Worm (Caenorhabditis elegans): ENCODE results near the gene Y47D3A.21.
A peak's percentile ranks its signal among the peaks of the same experiment; 100 is the strongest.

Gene Y47D3A.21

ce11 chrIII:11243421-11243820 lies 35.3 kb downstream of the Y47D3A.21 start:
- no peak for TF ChIP-seq scrt-1 (GFP tag; IDR thresholded peaks at IDR 0.05)
- TF ChIP-seq hnd-1 (tag; optimal IDR thresholded peaks at IDR 0.05), result no peak
- no peak for TF ChIP-seq ceh-13 (GFP tag; optimal IDR thresholded peaks at IDR 0.05)
- TF ChIP-seq B0310.2 (tag; optimal IDR thresholded peaks at IDR 0.05), result no peak
- no peak for TF ChIP-seq sea-1 (GFP tag; conservative IDR thresholded peaks at IDR 0.05)
- TF ChIP-seq flt-1 (GFP tag; IDR thresholded peaks at IDR 0.05), result no peak
- no peak for TF ChIP-seq aly-1 (tag; optimal IDR thresholded peaks at IDR 0.05)

DNA sequence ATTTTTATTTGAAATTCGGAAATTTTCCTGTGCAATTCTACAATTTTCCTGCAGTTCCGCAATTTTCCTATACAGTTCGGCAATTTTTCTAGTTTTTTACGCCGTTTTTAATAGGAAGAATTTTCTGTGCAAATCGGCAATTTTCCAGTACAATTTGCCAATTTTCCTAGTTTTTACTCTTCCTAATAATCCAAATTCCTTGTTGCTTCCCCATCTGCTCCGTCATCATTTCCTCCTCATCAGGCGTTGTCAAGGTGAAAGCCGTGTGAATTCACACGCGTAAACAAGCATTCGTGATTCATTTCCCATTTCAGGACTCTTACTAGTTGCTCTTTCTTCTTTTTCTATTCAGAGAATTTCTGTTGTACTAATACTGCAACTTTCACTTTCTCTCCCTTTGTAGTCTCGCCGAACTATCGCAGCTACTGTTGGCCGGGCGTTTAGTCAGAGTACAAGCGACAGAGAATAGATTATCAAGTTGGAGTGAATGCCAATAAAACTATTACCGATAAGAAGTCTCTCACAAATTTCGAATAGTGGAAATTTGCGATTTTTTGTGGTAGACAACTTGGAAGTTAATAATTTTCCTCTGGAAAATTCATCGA lies 37.0 kb downstream of the Y47D3A.21 start:
- TF ChIP-seq ets-7 (tag; optimal IDR thresholded peaks at IDR 0.05) (no peak), ceh-13 (GFP tag; optimal IDR thresholded peaks at IDR 0.05) (no peak), ama-1 (optimal IDR thresholded peaks at IDR 0.05) (no peak)

DNA sequence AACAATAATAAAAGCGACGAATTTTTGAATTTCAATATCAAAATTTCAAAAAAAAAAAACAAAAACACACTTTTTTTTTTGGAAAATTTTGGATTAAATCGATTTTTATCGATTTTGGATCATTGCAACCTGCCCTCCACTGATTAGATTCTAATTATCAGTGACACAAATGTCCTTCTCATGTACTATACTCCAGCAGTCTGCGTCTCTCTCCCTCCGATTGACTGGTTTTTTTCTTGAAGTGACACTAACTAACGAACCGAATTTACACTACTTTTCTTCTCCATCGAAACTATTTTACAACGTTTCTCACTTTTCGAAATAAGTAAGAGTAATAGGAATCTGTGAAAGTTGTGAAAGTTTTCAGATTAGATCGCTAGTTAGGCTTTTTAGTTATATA lies 37.9 kb downstream of the Y47D3A.21 start:
- TF ChIP-seq ceh-36 (tag; optimal IDR thresholded peaks at IDR 0.05), result no peak
- TF ChIP-seq sea-1 (GFP tag; conservative IDR thresholded peaks at IDR 0.05), result no peak
- no peak for TF ChIP-seq pes-1 (GFP tag; IDR thresholded peaks at IDR 0.05)
- no peak for TF ChIP-seq B0310.2 (tag; optimal IDR thresholded peaks at IDR 0.05)
- no peak for TF ChIP-seq flt-1 (GFP tag; IDR thresholded peaks at IDR 0.05)
- TF ChIP-seq tbx-37 (GFP tag; conservative IDR thresholded peaks at IDR 0.05), result no peak
- no peak for TF ChIP-seq tra-4 (tag; optimal IDR thresholded peaks at IDR 0.05)
- no peak for TF ChIP-seq F13C5.2 (tag; optimal IDR thresholded peaks at IDR 0.05)
- TF ChIP-seq hmg-4 (GFP tag; optimal IDR thresholded peaks at IDR 0.05), result no peak
- no peak for TF ChIP-seq hnd-1 (tag; optimal IDR thresholded peaks at IDR 0.05)
- TF ChIP-seq ama-1 (optimal IDR thresholded peaks at IDR 0.05), result no peak
- TF ChIP-seq ceh-13 (GFP tag; optimal IDR thresholded peaks at IDR 0.05), result no peak
- TF ChIP-seq tbx-11 (GFP tag; IDR thresholded peaks at IDR 0.05), result no peak
- no peak for TF ChIP-seq ets-7 (tag; optimal IDR thresholded peaks at IDR 0.05)
- TF ChIP-seq aly-1 (tag; optimal IDR thresholded peaks at IDR 0.05), result no peak
- no peak for TF ChIP-seq hmbx-1 (tag; optimal IDR thresholded peaks at IDR 0.05)
- no peak for TF ChIP-seq scrt-1 (GFP tag; IDR thresholded peaks at IDR 0.05)

ce11 chrIII:11238790-11239189 lies 39.9 kb downstream of the Y47D3A.21 start:
- TF ChIP-seq aly-1 (tag; optimal IDR thresholded peaks at IDR 0.05) (no peak), hmbx-1 (tag; optimal IDR thresholded peaks at IDR 0.05) (no peak), B0310.2 (tag; optimal IDR thresholded peaks at IDR 0.05) (no peak), tbx-11 (GFP tag; IDR thresholded peaks at IDR 0.05) (no peak), scrt-1 (GFP tag; IDR thresholded peaks at IDR 0.05) (no peak), pes-1 (GFP tag; IDR thresholded peaks at IDR 0.05) (no peak), ceh-36 (tag; optimal IDR thresholded peaks at IDR 0.05) (no peak), tra-4 (tag; optimal IDR thresholded peaks at IDR 0.05) (no peak)

- no peak for TF ChIP-seq B0310.2 (tag; optimal IDR thresholded peaks at IDR 0.05)
- no peak for TF ChIP-seq ama-1 (optimal IDR thresholded peaks at IDR 0.05)
- TF ChIP-seq scrt-1 (GFP tag; IDR thresholded peaks at IDR 0.05), result no peak
- no peak for TF ChIP-seq ets-7 (tag; optimal IDR thresholded peaks at IDR 0.05)
- no peak for TF ChIP-seq flt-1 (GFP tag; IDR thresholded peaks at IDR 0.05)
- TF ChIP-seq tra-4 (tag; optimal IDR thresholded peaks at IDR 0.05), result no peak
- TF ChIP-seq hmbx-1 (tag; optimal IDR thresholded peaks at IDR 0.05), result no peak
- TF ChIP-seq aly-1 (tag; optimal IDR thresholded peaks at IDR 0.05), result no peak
- no peak for TF ChIP-seq hnd-1 (tag; optimal IDR thresholded peaks at IDR 0.05)
- no peak for TF ChIP-seq pes-1 (GFP tag; IDR thresholded peaks at IDR 0.05)
- no peak for TF ChIP-seq hmg-4 (GFP tag; optimal IDR thresholded peaks at IDR 0.05)
- TF ChIP-seq sea-1 (GFP tag; conservative IDR thresholded peaks at IDR 0.05), result no peak
- no peak for TF ChIP-seq ceh-13 (GFP tag; optimal IDR thresholded peaks at IDR 0.05)
- TF ChIP-seq tbx-37 (GFP tag; conservative IDR thresholded peaks at IDR 0.05), result no peak
- no peak for TF ChIP-seq tbx-11 (GFP tag; IDR thresholded peaks at IDR 0.05)
- TF ChIP-seq F13C5.2 (tag; optimal IDR thresholded peaks at IDR 0.05), result no peak
- TF ChIP-seq ceh-36 (tag; optimal IDR thresholded peaks at IDR 0.05), result no peak
Measured at ce11 chrIII:11238309-11238708, 40.4 kb downstream of the Y47D3A.21 start.

ce11 chrIII:11237741-11238140 lies 41.0 kb downstream of the Y47D3A.21 start:
- TF ChIP-seq aly-1 (tag; optimal IDR thresholded peaks at IDR 0.05) (no peak), tbx-11 (GFP tag; IDR thresholded peaks at IDR 0.05) (no peak), flt-1 (GFP tag; IDR thresholded peaks at IDR 0.05) (no peak), tra-4 (tag; optimal IDR thresholded peaks at IDR 0.05) (no peak), hmg-4 (GFP tag; optimal IDR thresholded peaks at IDR 0.05) (no peak), hmbx-1 (tag; optimal IDR thresholded peaks at IDR 0.05) (no peak), F13C5.2 (tag; optimal IDR thresholded peaks at IDR 0.05) (no peak), sea-1 (GFP tag; conservative IDR thresholded peaks at IDR 0.05) (no peak), scrt-1 (GFP tag; IDR thresholded peaks at IDR 0.05) (no peak), ceh-13 (GFP tag; optimal IDR thresholded peaks at IDR 0.05) (no peak)

DNA sequence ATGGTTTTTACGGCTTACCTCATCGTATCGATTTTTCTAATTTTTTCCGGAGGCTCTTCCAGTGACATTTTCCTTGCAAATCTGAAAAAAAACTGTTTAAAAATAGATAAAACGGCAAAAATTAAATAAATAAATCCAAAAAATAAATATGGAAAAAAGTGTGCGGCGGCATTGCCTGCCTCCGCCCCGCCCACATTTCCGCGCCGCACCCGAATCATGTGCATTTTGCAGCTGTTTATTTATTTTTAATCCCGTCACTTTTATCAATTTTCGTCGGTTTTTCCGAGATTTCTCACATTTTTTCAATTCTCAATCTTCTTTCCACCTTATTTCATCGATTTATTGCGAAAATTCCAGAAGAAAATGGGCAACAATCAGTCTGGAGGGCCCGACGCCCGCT lies 41.9 kb downstream of the Y47D3A.21 start, which contains the start of the genes Y47D3A.14 and aakb-2:
Y47D3A.14 (minus strand) TSS at position 81 of the 400 bp plus-strand sequence.
aakb-2 (plus strand) TSS at position 356 of the 400 bp plus-strand sequence.
- peak; percentile 75 for TF ChIP-seq pes-1 (GFP tag; IDR thresholded peaks at IDR 0.05)
- TF ChIP-seq ets-7 (tag; optimal IDR thresholded peaks at IDR 0.05), result no peak
- TF ChIP-seq tbx-37 (GFP tag; conservative IDR thresholded peaks at IDR 0.05), result no peak
- peak; percentile 61; the same call in 1 of the 2 replicates for TF ChIP-seq sea-1 (GFP tag; conservative IDR thresholded peaks at IDR 0.05)
- no peak for TF ChIP-seq aly-1 (tag; optimal IDR thresholded peaks at IDR 0.05)
- TF ChIP-seq F13C5.2 (tag; optimal IDR thresholded peaks at IDR 0.05), result peak; percentile 88
- no peak for TF ChIP-seq ama-1 (optimal IDR thresholded peaks at IDR 0.05)
- TF ChIP-seq ceh-13 (GFP tag; optimal IDR thresholded peaks at IDR 0.05), result peak; percentile 2
- TF ChIP-seq hmg-4 (GFP tag; optimal IDR thresholded peaks at IDR 0.05), result no peak
- TF ChIP-seq scrt-1 (GFP tag; IDR thresholded peaks at IDR 0.05), result no peak
- TF ChIP-seq flt-1 (GFP tag; IDR thresholded peaks at IDR 0.05), result peak; percentile 53
- TF ChIP-seq tra-4 (tag; optimal IDR thresholded peaks at IDR 0.05), result no peak
- no peak for TF ChIP-seq tbx-11 (GFP tag; IDR thresholded peaks at IDR 0.05)
- peak; percentile 36 for TF ChIP-seq ceh-36 (tag; optimal IDR thresholded peaks at IDR 0.05)
- TF ChIP-seq B0310.2 (tag; optimal IDR thresholded peaks at IDR 0.05), result no peak
- no peak for TF ChIP-seq hmbx-1 (tag; optimal IDR thresholded peaks at IDR 0.05)
- TF ChIP-seq hnd-1 (tag; optimal IDR thresholded peaks at IDR 0.05), result peak; percentile 23

Data from whole organism, early embryonic.